Worm (Caenorhabditis elegans) whole organism, L1 larva: ENCODE measurements around the gene mrpl-16.

Experiments
- nhr-237 ChIP-seq: fragments of 150-350 bp; optimal IDR thresholded peaks from 2 replicates; lab custom pipeline; 2014; ENCODE audit warnings: missing biosample characterization, missing genetic modification characterization
- pqm-1 ChIP-seq: sonication (generic microtip); optimal IDR thresholded peaks from 3 replicates; lab custom pipeline; 2017; ENCODE audit warnings: missing biosample characterization, missing genetic modification characterization
- snpc-4 ChIP-seq: fragments of 150-350 bp; optimal IDR thresholded peaks from 2 replicates; lab custom pipeline; 2014; ENCODE audit warnings: missing biosample characterization, missing genetic modification characterization

- TF ChIP-seq pqm-1 (tag; lab: Kevin White, UChicago), result no peak
- TF ChIP-seq nhr-237, result no peak
- no peak for TF ChIP-seq snpc-4 (tag; lab: Kevin White, UChicago)
Observed at ce11 chrIII:4693695-4694094, 10.5 kb upstream of the mrpl-16 start, which contains the start of gene T04A8.8.
